Worm (Caenorhabditis elegans) whole organism, L4/young adult: ENCODE measurements around the gene nhr-143.

Source experiments
- W03F9.2 ChIP-seq: fragments of 150-350 bp; optimal IDR thresholded peaks from 2 replicates; lab custom pipeline; 2014; ENCODE audit warnings: missing biosample characterization, missing genetic modification characterization
- dao-5 ChIP-seq: sonication (generic microtip); optimal IDR thresholded peaks from 2 replicates; lab custom pipeline; 2016; ENCODE audit warnings: missing genotype, missing genetic modification characterization, moderate library complexity, missing compliant biosample characterization
- him-1 ChIP-seq: sonication (generic microtip); optimal IDR thresholded peaks from 2 replicates; lab custom pipeline; 2016; ENCODE audit warnings: missing genotype, missing genetic modification reagents, missing genetic modification characterization, missing compliant biosample characterization

nhr-143 gene

ce11 chrV:8928967-8929366 is 45.8 kb downstream of the nhr-143 start, which contains the start of gene H14N18.4:
Gene H14N18.4, minus strand, starts transcription at chrV:8928978.
- no peak for TF ChIP-seq W03F9.2 (tag; lab: Kevin White, UChicago)
- TF ChIP-seq dao-5 (tag; lab: Kevin White, UChicago), result no peak
- TF ChIP-seq him-1 (tag; lab: Kevin White, UChicago), result no peak

ce11 chrV:8927715-8928114 is 47.0 kb downstream of the nhr-143 start:
- TF ChIP-seq dao-5 (tag; lab: Kevin White, UChicago) (no peak), W03F9.2 (tag; lab: Kevin White, UChicago) (no peak), him-1 (tag; lab: Kevin White, UChicago) (no peak)
